Fruit fly (Drosophila melanogaster): ENCODE results near the gene ham.
A peak's percentile ranks its signal among the peaks of the same experiment; 100 is the strongest.

ham gene

dm6 chr2L:18792806-18793205, at the start of gene ham:
Gene ham, minus strand, starts transcription at chr2L:18792906.
- TF ChIP-seq CG6854 (GFP tag; optimal IDR thresholded peaks at IDR 0.05): no peak
- TF ChIP-seq pdm3 (GFP tag; optimal IDR thresholded peaks at IDR 0.05): no peak
- no peak for TF ChIP-seq CG1621 (tag; optimal IDR thresholded peaks at IDR 0.05)
- no peak for TF ChIP-seq Eip75B (GFP tag; optimal IDR thresholded peaks at IDR 0.05)
- TF ChIP-seq Met (GFP tag; optimal IDR thresholded peaks at IDR 0.05): no peak
- TF ChIP-seq Gug (GFP tag; IDR thresholded peaks at IDR 0.05): no peak
- TF ChIP-seq CG6808 (GFP tag; optimal IDR thresholded peaks at IDR 0.05): no peak
- TF ChIP-seq Ets96B (tag; optimal IDR thresholded peaks at IDR 0.05): no peak
- no peak for TF ChIP-seq CG6163 (GFP tag; IDR thresholded peaks at IDR 0.05)
- no peak for TF ChIP-seq CG11762 (GFP tag; optimal IDR thresholded peaks at IDR 0.05; ENCODE audit: insufficient read depth)
- no peak for TF ChIP-seq CG8632 (GFP tag; optimal IDR thresholded peaks at IDR 0.05)
- no peak for TF ChIP-seq OdsH (GFP tag; optimal IDR thresholded peaks at IDR 0.05)

- no peak for TF ChIP-seq CG11762 (GFP tag; optimal IDR thresholded peaks at IDR 0.05; ENCODE audit: insufficient read depth)
- no peak for TF ChIP-seq acj6 (GFP tag; optimal IDR thresholded peaks at IDR 0.05)
- TF ChIP-seq Hr4 (GFP tag; optimal IDR thresholded peaks at IDR 0.05): no peak
- no peak for TF ChIP-seq CG10631 (GFP tag; optimal IDR thresholded peaks at IDR 0.05)
- TF ChIP-seq CG15336 (GFP tag; IDR thresholded peaks at IDR 0.05): no peak
- TF ChIP-seq Met (GFP tag; optimal IDR thresholded peaks at IDR 0.05): no peak
- no peak for TF ChIP-seq lz (GFP tag; optimal IDR thresholded peaks at IDR 0.05)
- no peak for TF ChIP-seq OdsH (GFP tag; optimal IDR thresholded peaks at IDR 0.05)
Measured at dm6 chr2L:18841210-18841609, 48.5 kb upstream of the ham start, which contains the start of gene CG31752. Gene CG31752, minus strand, starts transcription at chr2L:18841310.

dm6 chr2L:18839143-18839872, 46.6 kb upstream of the ham start, which contains the start of gene CG10600:
Gene CG10600, minus strand, starts transcription at chr2L:18839679.
- TF ChIP-seq Blimp-1 (GFP tag; optimal IDR thresholded peaks at IDR 0.05) (peak; percentile 19), Ets21C (GFP tag; optimal IDR thresholded peaks at IDR 0.05) (no peak), CG4318 (GFP tag; optimal IDR thresholded peaks at IDR 0.05) (no peak), CG1621 (tag; optimal IDR thresholded peaks at IDR 0.05) (peak; percentile 51), Ets96B (tag; optimal IDR thresholded peaks at IDR 0.05) (peak; percentile 24), OdsH (GFP tag; optimal IDR thresholded peaks at IDR 0.05) (peak; percentile 59), Smox (GFP tag; optimal IDR thresholded peaks at IDR 0.05) (no peak), CG3032 (tag; optimal IDR thresholded peaks at IDR 0.05) (peak; percentile 50), pdm3 (GFP tag; optimal IDR thresholded peaks at IDR 0.05) (no peak), CG6854 (GFP tag; optimal IDR thresholded peaks at IDR 0.05) (no peak), CG8319 (GFP tag; optimal IDR thresholded peaks at IDR 0.05) (peak; percentile 53), CG16779 (tag; optimal IDR thresholded peaks at IDR 0.05) (no peak), Hr39 (GFP tag; optimal IDR thresholded peaks at IDR 0.05) (peak; percentile 81), acj6 (GFP tag; optimal IDR thresholded peaks at IDR 0.05) (no peak), topi (GFP tag; optimal IDR thresholded peaks at IDR 0.05) (peak; percentile 76), CG8632 (GFP tag; optimal IDR thresholded peaks at IDR 0.05) (peak; percentile 47), CG10669 (GFP tag; optimal IDR thresholded peaks at IDR 0.05) (peak; percentile 57), ss (GFP tag; optimal IDR thresholded peaks at IDR 0.05) (peak; percentile 65 to 73), CG9139 (GFP tag; optimal IDR thresholded peaks at IDR 0.05) (no peak), CG32006 (GFP tag; optimal IDR thresholded peaks at IDR 0.05) (no peak), Sox14 (GFP tag; optimal IDR thresholded peaks at IDR 0.05) (peak; percentile 89), fd59A (GFP tag; optimal IDR thresholded peaks at IDR 0.05) (peak; percentile 37), Sox102F (GFP tag; optimal IDR thresholded peaks at IDR 0.05) (peak; percentile 82), cyc (GFP tag; optimal IDR thresholded peaks at IDR 0.05) (peak; percentile 85), CG11762 (GFP tag; optimal IDR thresholded peaks at IDR 0.05; ENCODE audit: insufficient read depth) (no peak), vri (GFP tag; optimal IDR thresholded peaks at IDR 0.05) (no peak), CG7368 (GFP tag; optimal IDR thresholded peaks at IDR 0.05) (peak; percentile 65), CG31627 (GFP tag; optimal IDR thresholded peaks at IDR 0.05) (peak; percentile 85), spab (GFP tag; optimal IDR thresholded peaks at IDR 0.05) (no peak), dsx (GFP tag; optimal IDR thresholded peaks at IDR 0.05; ENCODE audit: poor library complexity, severe bottlenecking) (peak; percentile 55), CG15336 (GFP tag; IDR thresholded peaks at IDR 0.05) (0 out of 2 replicates have a peak, but pooled peaks have one; percentile 17), Eip78C (GFP tag) (peak; percentile 95), esn (GFP tag; optimal IDR thresholded peaks at IDR 0.05) (peak; percentile 86), Met (GFP tag; optimal IDR thresholded peaks at IDR 0.05) (no peak), Hr4 (GFP tag; optimal IDR thresholded peaks at IDR 0.05) (no peak), salr (GFP tag; optimal IDR thresholded peaks at IDR 0.05) (peak; percentile 54 to 62), CG8119 (GFP tag; IDR thresholded peaks at IDR 0.05) (0 out of 3 replicates have a peak, but pooled peaks have one; percentile 15), CG6808 (GFP tag; optimal IDR thresholded peaks at IDR 0.05) (peak; percentile 57)

Measured in whole organism, prepupa.